Worm (Caenorhabditis elegans) whole organism, late embryonic: ENCODE measurements around the gene C02F5.12.
A peak's percentile ranks its signal among the peaks of the same experiment; 100 is the strongest.

ENCODE experiments used
- C08G9.2 ChIP-seq: sonication (generic microtip); optimal IDR thresholded peaks from 2 replicates; lab custom pipeline; 2016; ENCODE audit warnings: mild to moderate bottlenecking, missing genetic modification characterization, moderate library complexity, missing compliant biosample characterization
- F13H6.1 ChIP-seq: sonication (generic microtip); optimal IDR thresholded peaks from 2 replicates; lab custom pipeline; 2016; ENCODE audit warnings: missing genetic modification characterization, missing compliant biosample characterization
- Y22D7AL.16 ChIP-seq: sonication (generic microtip); optimal IDR thresholded peaks from 2 replicates; lab custom pipeline; 2016; ENCODE audit warnings: missing genetic modification characterization, missing compliant biosample characterization
- ahr-1 ChIP-seq: sonication (generic microtip); optimal IDR thresholded peaks from 2 replicates; lab custom pipeline; 2016; ENCODE audit warnings: missing genetic modification characterization, missing compliant biosample characterization
- ama-1 ChIP-seq: fragments of 150-350 bp; optimal IDR thresholded peaks from 2 replicates; lab custom pipeline; 2014
- ceh-14 ChIP-seq: sonication (generic microtip); optimal IDR thresholded peaks from 2 replicates; lab custom pipeline; 2016; ENCODE audit warnings: missing genotype, missing genetic modification characterization, missing compliant biosample characterization
- ceh-19 ChIP-seq: fragments of 200-800 bp; sonication (Bioruptor generic); optimal IDR thresholded peaks from 2 replicates; lab custom pipeline; 2018; ENCODE audit warnings: mild to moderate bottlenecking, missing genetic modification characterization, missing compliant biosample characterization
- ceh-2 ChIP-seq: sonication (generic microtip); optimal IDR thresholded peaks from 2 replicates; lab custom pipeline; 2016; ENCODE audit warnings: missing genotype, missing genetic modification characterization, missing compliant biosample characterization
- ceh-24 ChIP-seq: sonication (generic microtip); optimal IDR thresholded peaks from 2 replicates; lab custom pipeline; 2016; ENCODE audit warnings: mild to moderate bottlenecking, missing genetic modification characterization, missing compliant biosample characterization
- ceh-30 ChIP-seq: fragments of 150-350 bp; optimal IDR thresholded peaks from 2 replicates; lab custom pipeline; 2014; ENCODE audit warnings: missing biosample characterization, missing genetic modification characterization
- ceh-31 ChIP-seq: sonication (generic microtip); optimal IDR thresholded peaks from 2 replicates; lab custom pipeline; 2016; ENCODE audit warnings: missing genetic modification characterization, missing compliant biosample characterization
- ceh-45 ChIP-seq: fragments of 200-800 bp; sonication (Bioruptor generic); IDR thresholded peaks from 2 replicates; pipeline ENCODE4 v1.3.6; 2022; ENCODE audit warnings: missing genetic modification reagents, missing genetic modification characterization, missing compliant biosample characterization
- ceh-6 ChIP-seq: fragments of 200-800 bp; sonication (Bioruptor generic); optimal IDR thresholded peaks from 2 replicates; lab custom pipeline; 2018; ENCODE audit warnings: mild to moderate bottlenecking, missing genetic modification characterization, missing compliant biosample characterization
- che-1 ChIP-seq: sonication (generic microtip); optimal IDR thresholded peaks from 2 replicates; lab custom pipeline; 2016; ENCODE audit warnings: mild to moderate bottlenecking, missing genetic modification characterization, missing compliant biosample characterization
- elt-2 ChIP-seq: sonication (generic microtip); optimal IDR thresholded peaks from 2 replicates; lab custom pipeline; 2016; ENCODE audit warnings: missing genetic modification reagents, missing genetic modification characterization, missing compliant biosample characterization
- elt-4 ChIP-seq: sonication (generic microtip); optimal IDR thresholded peaks from 2 replicates; lab custom pipeline; 2016; ENCODE audit warnings: missing genetic modification characterization, missing compliant biosample characterization
- eyg-1 ChIP-seq: sonication (generic microtip); optimal IDR thresholded peaks from 2 replicates; lab custom pipeline; 2016; ENCODE audit warnings: missing genotype, missing genetic modification characterization, missing compliant biosample characterization
- fax-1 ChIP-seq: sonication (generic microtip); optimal IDR thresholded peaks from 2 replicates; lab custom pipeline; 2016; ENCODE audit warnings: missing genotype, missing genetic modification characterization, missing compliant biosample characterization
- fkh-6 ChIP-seq: sonication (generic microtip); optimal IDR thresholded peaks from 2 replicates; lab custom pipeline; 2016; ENCODE audit warnings: missing genetic modification characterization, missing compliant biosample characterization
- hlh-30 ChIP-seq: sonication (generic microtip); optimal IDR thresholded peaks from 2 replicates; lab custom pipeline; 2017; ENCODE audit warnings: antibody characterized with exemption, missing genetic modification characterization, missing compliant biosample characterization; ENCODE audit not compliant: insufficient read depth
- hlh-8 ChIP-seq: sonication (generic microtip); optimal IDR thresholded peaks from 2 replicates; lab custom pipeline; 2016; ENCODE audit warnings: missing genotype, missing genetic modification characterization, missing compliant biosample characterization
- lim-6 ChIP-seq: sonication (generic microtip); optimal IDR thresholded peaks from 2 replicates; lab custom pipeline; 2016; ENCODE audit warnings: missing genetic modification characterization, missing compliant biosample characterization
- madf-2 ChIP-seq: sonication (generic microtip); optimal IDR thresholded peaks from 2 replicates; lab custom pipeline; 2017; ENCODE audit warnings: missing genetic modification characterization, missing compliant biosample characterization
- nfya-1 ChIP-seq: sonication (generic microtip); optimal IDR thresholded peaks from 2 replicates; lab custom pipeline; 2017; ENCODE audit warnings: missing genetic modification characterization, mild to moderate bottlenecking, missing compliant biosample characterization, antibody characterized with exemption, moderate library complexity
- nhr-11 ChIP-seq: fragments of 150-350 bp; optimal IDR thresholded peaks from 2 replicates; lab custom pipeline; 2014; ENCODE audit warnings: missing biosample characterization, missing genetic modification characterization
- nhr-232 ChIP-seq: sonication (generic microtip); optimal IDR thresholded peaks from 2 replicates; lab custom pipeline; 2016; ENCODE audit warnings: missing genetic modification characterization, missing compliant biosample characterization
- npax-4 ChIP-seq: sonication (generic microtip); optimal IDR thresholded peaks from 2 replicates; lab custom pipeline; 2016; ENCODE audit warnings: missing genetic modification characterization, missing compliant biosample characterization
- pag-3 ChIP-seq: sonication (generic microtip); optimal IDR thresholded peaks from 2 replicates; lab custom pipeline; 2016; ENCODE audit warnings: missing compliant biosample characterization, missing genetic modification characterization, borderline replicate concordance
- pat-9 ChIP-seq: fragments of 200-800 bp; sonication (Bioruptor generic); optimal IDR thresholded peaks from 2 replicates; lab custom pipeline; 2018; ENCODE audit warnings: mild to moderate bottlenecking, missing genetic modification characterization, moderate library complexity, missing compliant biosample characterization
- pha-2 ChIP-seq: sonication (generic microtip); optimal IDR thresholded peaks from 2 replicates; lab custom pipeline; 2017; ENCODE audit warnings: mild to moderate bottlenecking, missing genetic modification characterization, missing compliant biosample characterization
- rnt-1 ChIP-seq: sonication (generic microtip); optimal IDR thresholded peaks from 2 replicates; lab custom pipeline; 2016; ENCODE audit warnings: missing genetic modification characterization, missing compliant biosample characterization
- sdc-2 ChIP-seq: sonication (generic microtip); optimal IDR thresholded peaks from 2 replicates; lab custom pipeline; 2016; ENCODE audit warnings: missing genotype, missing genetic modification characterization, missing compliant biosample characterization
- sox-2 ChIP-seq: fragments of 200-800 bp; sonication (Bioruptor generic); IDR thresholded peaks from 2 replicates; pipeline ENCODE4 v1.3.6; 2022; ENCODE audit warnings: missing genetic modification reagents, missing genetic modification characterization, missing compliant biosample characterization
- sox-4 ChIP-seq: sonication (generic microtip); optimal IDR thresholded peaks from 2 replicates; lab custom pipeline; 2017; ENCODE audit warnings: mild to moderate bottlenecking, missing genetic modification characterization, inconsistent platforms, missing compliant biosample characterization
- syd-9 ChIP-seq: sonication (generic microtip); optimal IDR thresholded peaks from 2 replicates; lab custom pipeline; 2016; ENCODE audit warnings: mild to moderate bottlenecking, missing genetic modification characterization, moderate library complexity, missing compliant biosample characterization
- tbx-2 ChIP-seq: sonication (generic microtip); optimal IDR thresholded peaks from 2 replicates; lab custom pipeline; 2016; ENCODE audit warnings: missing genetic modification characterization, missing compliant biosample characterization
- tbx-7 ChIP-seq: sonication (generic microtip); optimal IDR thresholded peaks from 2 replicates; lab custom pipeline; 2016; ENCODE audit warnings: missing genotype, missing genetic modification characterization, missing compliant biosample characterization
- unc-3 ChIP-seq, 2 experiments: fragments of 200-800 bp in 1 of 2; sonication (Bioruptor generic) in 1 of 2; sonication (generic microtip) in 1 of 2; conservative IDR thresholded peaks in 1 of 2; optimal IDR thresholded peaks in 1 of 2; 2 replicates each; pipeline versions ENCODE4 v1.3.6 to Lab custom; 2016 to 2022; ENCODE audit warnings: missing compliant biosample characterization in 2 of 2, missing genetic modification characterization in 2 of 2, missing genetic modification reagents in 1 of 2
- unc-42 ChIP-seq: sonication (generic microtip); optimal IDR thresholded peaks from 2 replicates; lab custom pipeline; 2016; ENCODE audit warnings: missing genotype, missing genetic modification characterization, missing compliant biosample characterization
- unc-55 ChIP-seq: sonication (generic microtip); optimal IDR thresholded peaks from 2 replicates; lab custom pipeline; 2017; ENCODE audit warnings: missing biosample characterization, missing genetic modification reagents, missing genetic modification characterization
- ztf-16 ChIP-seq: sonication (generic microtip); optimal IDR thresholded peaks from 2 replicates; lab custom pipeline; 2017; ENCODE audit warnings: missing genetic modification characterization, missing compliant biosample characterization

C02F5.12 gene

DNA sequence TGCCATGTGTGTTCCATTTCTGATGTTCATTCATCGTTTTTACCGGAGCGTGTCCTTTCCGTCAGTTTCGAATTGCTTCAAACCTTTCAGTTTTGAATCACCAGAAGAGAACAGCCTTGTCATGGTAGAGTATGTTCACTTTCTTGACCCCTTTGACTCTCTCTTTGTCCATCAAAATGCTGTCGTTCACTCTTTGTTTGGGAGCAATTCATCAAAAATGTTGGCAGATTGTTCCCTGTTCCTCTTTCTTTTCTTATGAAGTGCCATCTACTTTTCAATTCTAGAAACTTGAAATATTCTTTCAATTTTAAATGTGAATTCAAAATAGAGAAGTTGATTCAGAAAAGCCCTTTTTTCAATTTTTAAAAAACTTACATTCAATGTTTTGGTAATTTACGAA is 38.5 kb upstream of the C02F5.12 start:
- TF ChIP-seq ztf-16 (tag; lab: Kevin White, UChicago) (no peak), fax-1 (no peak), fkh-6 (tag; lab: Kevin White, UChicago) (no peak), ceh-14 (tag; lab: Kevin White, UChicago) (no peak), ceh-45 (GFP tag; lab: Robert Waterston, UW) (no peak), ahr-1 (tag; lab: Kevin White, UChicago) (no peak), ceh-24 (no peak), madf-2 (no peak), ceh-2 (no peak), ama-1 (lab: Kevin White, UChicago) (no peak), ceh-30 (no peak), unc-55 (GFP tag; lab: Kevin White, UChicago) (no peak), sox-4 (tag; lab: Kevin White, UChicago) (no peak), hlh-8 (no peak), elt-2 (tag; lab: Kevin White, UChicago) (no peak), nfya-1 (tag; lab: Kevin White, UChicago) (no peak), ceh-31 (tag; lab: Kevin White, UChicago) (no peak)

DNA sequence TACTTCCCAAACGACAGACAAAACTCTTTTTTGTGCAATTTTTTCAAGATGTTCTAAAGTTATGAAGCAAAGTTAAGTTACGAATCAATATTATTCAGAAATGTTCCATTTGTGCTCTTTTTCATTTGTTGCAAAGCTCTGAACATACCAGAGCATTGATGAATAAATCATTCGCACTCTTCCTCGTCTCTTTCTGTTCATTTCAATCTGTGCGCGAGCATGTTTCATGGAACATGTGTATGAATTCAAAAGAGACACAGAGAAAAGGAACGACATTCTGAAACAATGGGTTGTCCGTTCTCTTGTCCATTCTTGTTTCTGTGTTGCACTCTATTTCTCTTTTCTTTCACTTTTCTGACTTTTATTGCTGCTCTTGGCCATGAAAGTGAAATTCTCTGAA is 37.5 kb upstream of the C02F5.12 start:
- TF ChIP-seq sox-2 (GFP tag; lab: Robert Waterston, UW) (no peak), ceh-31 (tag; lab: Kevin White, UChicago) (peak; percentile 11), C08G9.2 (tag; lab: Kevin White, UChicago) (no peak), lim-6 (tag; lab: Kevin White, UChicago) (no peak)

ce11 chrIII:8279567-8279966 is 36.7 kb upstream of the C02F5.12 start:
- TF ChIP-seq unc-42 (tag; lab: Kevin White, UChicago) (peak; percentile 55), elt-2 (tag; lab: Kevin White, UChicago) (peak; percentile 21), ceh-6 (no peak), unc-55 (GFP tag; lab: Kevin White, UChicago) (peak; percentile 19)

ce11 chrIII:8278801-8279200 is 36.0 kb upstream of the C02F5.12 start, which contains the start of gene mig-10:
mig-10 (plus strand) TSS chrIII:8279101.
- TF ChIP-seq che-1 (tag; lab: Kevin White, UChicago) = no peak
- no peak for TF ChIP-seq lim-6 (tag; lab: Kevin White, UChicago)
- TF ChIP-seq rnt-1 (tag; lab: Kevin White, UChicago) = no peak
- TF ChIP-seq eyg-1 (tag; lab: Kevin White, UChicago) = no peak
- no peak for TF ChIP-seq tbx-2 (tag; lab: Kevin White, UChicago)
- no peak for TF ChIP-seq ceh-30
- TF ChIP-seq pat-9 = no peak
- TF ChIP-seq ceh-45 (GFP tag; lab: Robert Waterston, UW) = no peak
- TF ChIP-seq ama-1 (lab: Kevin White, UChicago) = no peak
- no peak for TF ChIP-seq pag-3 (tag; lab: Kevin White, UChicago)
- no peak for TF ChIP-seq sox-2 (GFP tag; lab: Robert Waterston, UW)
- no peak for TF ChIP-seq F13H6.1
- no peak for TF ChIP-seq ceh-19 (GFP tag; lab: Kevin White, UChicago)
- TF ChIP-seq Y22D7AL.16 (tag; lab: Kevin White, UChicago) = no peak
- TF ChIP-seq ceh-6 = no peak
- TF ChIP-seq elt-4 = no peak
- no peak for TF ChIP-seq sdc-2
- no peak for TF ChIP-seq nhr-11 (tag; lab: Kevin White, UChicago)
- TF ChIP-seq nhr-232 (tag; lab: Kevin White, UChicago) = no peak
- TF ChIP-seq, all 69 proteins: peak for 0

DNA sequence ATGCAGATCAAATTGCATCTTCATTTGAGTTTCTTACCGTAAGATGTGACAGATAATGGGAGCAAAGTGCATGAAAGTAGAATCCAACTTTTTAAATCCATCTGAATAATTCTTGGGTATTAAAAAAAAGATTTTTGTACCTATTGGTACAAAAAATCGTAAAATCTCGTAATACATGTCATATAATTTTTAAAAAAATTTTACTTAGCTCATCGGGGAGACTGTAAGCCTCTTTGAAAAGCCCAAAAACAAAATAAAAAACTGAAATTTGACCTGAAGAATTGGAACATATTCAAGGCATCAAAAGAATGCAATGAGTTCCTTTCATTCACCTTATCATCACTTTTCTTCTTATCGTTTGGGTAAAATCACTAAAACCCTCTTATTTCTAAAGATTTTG is 33.0 kb upstream of the C02F5.12 start, which contains the start of gene clec-160:
Gene clec-160 (minus strand): TSS at position 101 of the 400 bp plus-strand sequence.
- TF ChIP-seq unc-3 (GFP tag; conservative IDR thresholded peaks at IDR 0.05; lab: Robert Waterston, UW) = no peak
- TF ChIP-seq unc-3 (tag; optimal IDR thresholded peaks at IDR 0.05; lab: Kevin White, UChicago) = no peak
- no peak for TF ChIP-seq ceh-30
- TF ChIP-seq rnt-1 (tag; lab: Kevin White, UChicago) = no peak
- TF ChIP-seq pha-2 = no peak
- no peak for TF ChIP-seq pag-3 (tag; lab: Kevin White, UChicago)
- TF ChIP-seq npax-4 (tag; lab: Kevin White, UChicago) = no peak
- TF ChIP-seq hlh-30 (tag; lab: Kevin White, UChicago) = no peak
- TF ChIP-seq tbx-7 (tag; lab: Kevin White, UChicago) = no peak
- no peak for TF ChIP-seq ceh-31 (tag; lab: Kevin White, UChicago)
- no peak for TF ChIP-seq F13H6.1
- no peak for TF ChIP-seq eyg-1 (tag; lab: Kevin White, UChicago)
- no peak for TF ChIP-seq pat-9
- no peak for TF ChIP-seq elt-2 (tag; lab: Kevin White, UChicago)
- no peak for TF ChIP-seq syd-9 (tag; lab: Kevin White, UChicago)
